Worm (Caenorhabditis elegans) whole organism, early embryonic: ENCODE results near the gene K03B8.6.

Experiments used
- B0310.2 ChIP-seq: sonication (generic microtip); optimal IDR thresholded peaks from 2 replicates; lab custom pipeline; 2016; ENCODE audit warnings: mild to moderate bottlenecking, missing genetic modification characterization, missing compliant biosample characterization
- F13C5.2 ChIP-seq: sonication (generic microtip); optimal IDR thresholded peaks from 2 replicates; lab custom pipeline; 2017; ENCODE audit warnings: mild to moderate bottlenecking, missing genetic modification characterization, inconsistent platforms, missing compliant biosample characterization
- aly-1 ChIP-seq: sonication (generic microtip); optimal IDR thresholded peaks from 2 replicates; lab custom pipeline; 2016; ENCODE audit warnings: missing genetic modification characterization, missing compliant biosample characterization
- ama-1 ChIP-seq: fragments of 150-350 bp; optimal IDR thresholded peaks from 2 replicates; lab custom pipeline; 2014
- ceh-13 ChIP-seq: fragments of 200-800 bp; sonication (Bioruptor generic); optimal IDR thresholded peaks from 2 replicates; lab custom pipeline; 2018; ENCODE audit warnings: mild to moderate bottlenecking, missing genetic modification characterization, missing compliant biosample characterization
- ceh-36 ChIP-seq: sonication (generic microtip); optimal IDR thresholded peaks from 2 replicates; lab custom pipeline; 2016; ENCODE audit warnings: missing genetic modification characterization, inconsistent platforms, missing compliant biosample characterization
- flt-1 ChIP-seq: fragments of 200-800 bp; sonication (Bioruptor generic); IDR thresholded peaks from 2 replicates; pipeline ENCODE4 v1.3.6; 2022; ENCODE audit warnings: missing genetic modification characterization, missing compliant biosample characterization
- hmbx-1 ChIP-seq: sonication (generic microtip); optimal IDR thresholded peaks from 2 replicates; lab custom pipeline; 2016; ENCODE audit warnings: mild to moderate bottlenecking, missing genetic modification characterization, missing compliant biosample characterization
- hmg-4 ChIP-seq: fragments of 200-800 bp; sonication (Bioruptor generic); optimal IDR thresholded peaks from 2 replicates; lab custom pipeline; 2018; ENCODE audit warnings: mild to moderate bottlenecking, missing genetic modification characterization, missing compliant biosample characterization
- hnd-1 ChIP-seq: sonication (generic microtip); optimal IDR thresholded peaks from 2 replicates; lab custom pipeline; 2016; ENCODE audit warnings: missing genetic modification characterization, missing compliant biosample characterization
- sea-1 ChIP-seq: fragments of 200-800 bp; sonication (Bioruptor generic); conservative IDR thresholded peaks from 2 replicates; pipeline ENCODE4 v1.3.6; 2022; ENCODE audit warnings: missing genetic modification characterization, missing compliant biosample characterization
- tbx-11 ChIP-seq: fragments of 200-800 bp; sonication (Bioruptor generic); IDR thresholded peaks from 2 replicates; pipeline ENCODE4 v1.3.6; 2022; ENCODE audit warnings: missing genetic modification characterization, missing compliant biosample characterization
- tra-4 ChIP-seq: sonication (generic microtip); optimal IDR thresholded peaks from 2 replicates; lab custom pipeline; 2017; ENCODE audit warnings: missing genetic modification characterization, missing compliant biosample characterization

DNA sequence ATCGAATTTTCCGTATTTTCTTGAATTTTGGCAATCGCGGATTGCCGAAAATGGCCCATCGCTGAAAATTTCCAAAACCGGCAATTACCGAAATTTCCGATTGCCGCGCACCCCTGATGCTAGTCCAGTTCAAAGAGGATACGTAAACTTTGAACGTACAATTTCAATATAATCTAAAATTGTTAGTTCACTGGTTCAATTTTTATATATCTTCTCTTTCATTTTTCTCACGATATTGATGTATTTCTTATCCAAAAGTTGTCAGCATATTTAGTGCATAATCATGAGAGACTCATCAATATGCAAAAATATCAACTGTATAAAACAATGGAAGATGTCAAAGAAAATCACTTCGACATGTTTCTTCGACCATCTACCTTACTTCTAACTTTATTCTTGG is 8.8 kb upstream of the K03B8.6 start, which contains the start of gene nas-17:
- TF ChIP-seq B0310.2 (tag; lab: Kevin White, UChicago) (no peak), flt-1 (GFP tag; lab: Robert Waterston, UW) (no peak), ceh-36 (tag; lab: Kevin White, UChicago) (no peak), ama-1 (lab: Kevin White, UChicago) (no peak), sea-1 (GFP tag; lab: Robert Waterston, UW) (no peak), hmbx-1 (tag; lab: Kevin White, UChicago) (no peak), ceh-13 (GFP tag; lab: Kevin White, UChicago) (no peak), F13C5.2 (tag; lab: Kevin White, UChicago) (no peak), hmg-4 (GFP tag; lab: Kevin White, UChicago) (no peak), hnd-1 (tag; lab: Kevin White, UChicago) (no peak), tra-4 (no peak), aly-1 (tag; lab: Kevin White, UChicago) (no peak), tbx-11 (GFP tag; lab: Robert Waterston, UW) (no peak)
